Fruit fly (Drosophila melanogaster) whole organism: ENCODE data around the gene slow.

Source experiments
- CG8478 ChIP-seq: fragments of >200 bp; optimal IDR thresholded peaks from 2 replicates; lab custom pipeline; 2018; ENCODE audit warnings: inconsistent platforms
- Dll ChIP-seq: fragments of >200 bp; optimal IDR thresholded peaks from 2 replicates; lab custom pipeline; 2017
- EcR ChIP-seq, 2 experiments: fragments of >200 bp; optimal IDR thresholded peaks; 2 replicates each; lab custom pipeline; 2017; ENCODE audit warnings: missing biosample characterization in 2 of 2, missing genetic modification characterization in 2 of 2, missing genetic modification reagents in 2 of 2
- pan ChIP-seq: fragments of >200 bp; optimal IDR thresholded peaks from 2 replicates; lab custom pipeline; 2017
- psq ChIP-seq: fragments of >200 bp; optimal IDR thresholded peaks from 2 replicates; lab custom pipeline; 2017
- usp ChIP-seq: fragments of >200 bp; optimal IDR thresholded peaks from 2 replicates; lab custom pipeline; 2017; ENCODE audit warnings: missing biosample characterization, missing genetic modification characterization, mixed read lengths

Gene slow

dm6 chr3L:4426581-4426980, 42.3 kb downstream of the slow start:
- no peak for TF ChIP-seq EcR (GFP tag; optimal IDR thresholded peaks at IDR 0.05; lab: Kevin White, UChicago)
- TF ChIP-seq pan = no peak
- TF ChIP-seq Dll (lab: Kevin White, UChicago) = no peak
- no peak for TF ChIP-seq CG8478 (lab: Kevin White, UChicago)
- no peak for TF ChIP-seq psq (lab: Kevin White, UChicago)

- TF ChIP-seq psq (lab: Kevin White, UChicago) = no peak
- no peak for TF ChIP-seq Dll (lab: Kevin White, UChicago)
- TF ChIP-seq EcR (GFP tag; optimal IDR thresholded peaks at IDR 0.05; lab: Kevin White, UChicago) = no peak
- no peak for TF ChIP-seq usp (GFP tag; lab: Kevin White, UChicago)
- TF ChIP-seq pan = no peak
- no peak for TF ChIP-seq CG8478 (lab: Kevin White, UChicago)
Observed at dm6 chr3L:4428918-4429546, 44.8 kb downstream of the slow start, which contains the start of gene nAChRbeta1. nAChRbeta1 (plus strand) TSS chr3L:4429349.

dm6 chr3L:4430331-4430730, 46.1 kb downstream of the slow start:
- TF ChIP-seq psq (lab: Kevin White, UChicago) (no peak), Dll (lab: Kevin White, UChicago) (no peak), CG8478 (lab: Kevin White, UChicago) (no peak), pan (no peak), EcR (GFP tag; optimal IDR thresholded peaks at IDR 0.05; lab: Kevin White, UChicago) (no peak), usp (GFP tag; lab: Kevin White, UChicago) (no peak)

DNA sequence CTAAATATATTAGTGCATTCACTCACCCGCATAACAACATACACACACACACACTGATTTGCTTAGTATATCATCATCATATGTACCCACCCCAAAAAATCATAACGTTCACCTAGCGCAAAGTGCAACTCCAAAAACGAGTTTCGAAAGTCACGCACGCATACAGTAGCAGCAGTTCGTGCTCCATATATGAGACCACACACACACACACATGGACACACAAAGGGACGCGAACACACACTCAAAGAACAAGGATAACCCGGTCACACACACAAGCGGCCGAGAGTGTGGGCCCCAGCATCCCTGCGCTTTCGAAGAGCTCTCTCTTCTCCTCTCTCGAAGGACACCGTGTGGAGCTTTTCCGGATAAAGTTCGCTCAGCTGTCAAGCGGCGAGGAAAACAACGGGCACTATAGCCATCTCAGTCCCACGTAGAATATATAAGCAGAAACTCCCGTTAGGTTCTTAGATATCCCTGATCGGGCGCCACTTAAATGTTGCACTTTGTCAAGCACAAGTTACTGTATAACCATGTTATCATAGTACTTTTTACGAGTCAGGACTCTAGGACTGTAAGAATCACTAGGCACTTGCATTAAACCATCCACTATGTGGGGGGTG, 47.0 kb downstream of the slow start:
- TF ChIP-seq psq (lab: Kevin White, UChicago) (no peak), Dll (lab: Kevin White, UChicago) (no peak), EcR (GFP tag; optimal IDR thresholded peaks at IDR 0.05; lab: Kevin White, UChicago) (no peak), usp (GFP tag; lab: Kevin White, UChicago) (no peak), pan (no peak), CG8478 (lab: Kevin White, UChicago) (no peak)

DNA sequence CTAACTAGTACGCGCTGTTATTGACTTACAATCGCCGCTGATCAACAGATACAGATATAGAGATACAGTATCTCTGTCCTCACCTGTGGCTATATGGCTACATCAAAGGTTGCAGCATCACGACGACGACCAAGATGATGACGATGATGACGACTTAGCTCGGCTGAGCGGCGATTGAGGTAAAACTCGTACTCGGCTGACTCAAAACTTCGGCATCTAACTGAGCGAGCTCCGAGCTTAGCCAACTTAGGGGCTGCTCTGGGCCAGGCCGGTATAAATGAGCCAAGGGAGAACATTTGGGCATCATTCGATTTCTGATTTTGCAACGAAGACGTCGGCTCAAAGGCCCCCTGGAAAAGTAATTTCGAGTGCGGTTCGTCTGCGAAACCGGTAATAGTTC, 52.2 kb downstream of the slow start, which contains the start of gene CG15021:
TSS of gene CG15021 (plus strand) at position 301 of the 400 bp plus-strand sequence.
- TF ChIP-seq psq (lab: Kevin White, UChicago) (no peak), pan (no peak), usp (GFP tag; lab: Kevin White, UChicago) (no peak), EcR (GFP tag; optimal IDR thresholded peaks at IDR 0.05; lab: Kevin White, UChicago) (no peak), CG8478 (lab: Kevin White, UChicago) (no peak), Dll (lab: Kevin White, UChicago) (no peak)

- TF ChIP-seq pan (no peak), usp (GFP tag; lab: Kevin White, UChicago) (no peak), CG8478 (lab: Kevin White, UChicago) (no peak), Dll (lab: Kevin White, UChicago) (no peak), EcR (GFP tag; optimal IDR thresholded peaks at IDR 0.05; lab: Kevin White, UChicago) (no peak), psq (lab: Kevin White, UChicago) (no peak)
Observed at dm6 chr3L:4440153-4440552, 55.9 kb downstream of the slow start.

DNA sequence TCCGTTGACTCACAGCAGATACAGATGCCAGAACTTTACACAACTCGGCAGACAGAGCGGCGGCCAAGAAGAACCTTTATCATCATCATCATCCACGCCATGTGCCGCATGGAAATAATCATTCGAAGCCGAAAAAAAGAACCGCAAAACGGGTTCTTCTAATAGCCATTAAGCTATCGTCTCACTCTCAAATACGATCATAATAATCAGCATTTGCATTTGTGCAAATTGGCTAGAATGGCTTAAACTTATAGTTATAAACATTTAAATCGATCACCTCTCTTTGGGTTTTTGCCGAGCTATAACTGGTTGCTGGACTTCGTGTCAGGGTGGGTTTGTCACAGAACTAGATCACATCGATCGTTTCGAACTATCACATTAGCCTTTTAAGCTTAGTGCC, 57.9 kb downstream of the slow start:
- TF ChIP-seq EcR (GFP tag; optimal IDR thresholded peaks at IDR 0.05; lab: Kevin White, UChicago) (no peak), Dll (lab: Kevin White, UChicago) (no peak), pan (no peak), psq (lab: Kevin White, UChicago) (no peak), usp (GFP tag; lab: Kevin White, UChicago) (no peak), CG8478 (lab: Kevin White, UChicago) (no peak)

dm6 chr3L:4445824-4446223, 61.6 kb downstream of the slow start:
- TF ChIP-seq pan (no peak), usp (GFP tag; lab: Kevin White, UChicago) (no peak), CG8478 (lab: Kevin White, UChicago) (no peak), Dll (lab: Kevin White, UChicago) (no peak), psq (lab: Kevin White, UChicago) (no peak), EcR (GFP tag; optimal IDR thresholded peaks at IDR 0.05; lab: Kevin White, UChicago) (no peak)

- TF ChIP-seq usp (GFP tag; lab: Kevin White, UChicago) (no peak), psq (lab: Kevin White, UChicago) (no peak), EcR (GFP tag; optimal IDR thresholded peaks at IDR 0.05; lab: Kevin White, UChicago) (no peak)
Observed at dm6 chr3L:4446273-4446672, 62.0 kb downstream of the slow start, which contains the start of gene CG12607. CG12607 (plus strand) TSS chr3L:4446573.

DNA sequence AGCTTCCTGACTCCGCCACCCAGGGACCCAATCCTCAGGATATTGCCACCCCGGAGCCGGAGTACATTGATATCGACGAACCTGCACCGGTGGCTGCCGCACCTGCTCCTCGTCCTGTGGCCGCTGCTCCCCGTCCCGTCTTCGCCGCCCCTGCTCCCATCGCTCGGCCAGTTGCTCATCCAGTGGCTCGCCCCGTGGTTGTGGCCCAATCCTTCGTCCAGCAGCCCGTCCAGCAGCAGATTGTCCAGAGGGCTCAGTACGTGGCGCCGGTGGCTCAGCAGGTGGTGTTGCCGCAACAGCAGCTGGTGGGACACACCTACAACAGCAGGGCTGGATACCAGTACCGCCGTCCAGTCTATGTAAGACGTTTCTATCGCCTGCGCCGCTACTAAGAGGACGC, 63.0 kb downstream of the slow start:
- TF ChIP-seq psq (lab: Kevin White, UChicago) (no peak), EcR (GFP tag; optimal IDR thresholded peaks at IDR 0.05; lab: Kevin White, UChicago) (no peak), usp (GFP tag; lab: Kevin White, UChicago) (no peak)
